Worm (Caenorhabditis elegans) whole organism, early embryonic: Measurements from ENCODE around the gene cpi-1.

Experiments
- B0310.2 ChIP-seq: sonication (generic microtip); optimal IDR thresholded peaks from 2 replicates; lab custom pipeline; 2016; ENCODE audit warnings: mild to moderate bottlenecking, missing genetic modification characterization, missing compliant biosample characterization
- F13C5.2 ChIP-seq: sonication (generic microtip); optimal IDR thresholded peaks from 2 replicates; lab custom pipeline; 2017; ENCODE audit warnings: mild to moderate bottlenecking, missing genetic modification characterization, inconsistent platforms, missing compliant biosample characterization
- aly-1 ChIP-seq: sonication (generic microtip); optimal IDR thresholded peaks from 2 replicates; lab custom pipeline; 2016; ENCODE audit warnings: missing genetic modification characterization, missing compliant biosample characterization
- ama-1 ChIP-seq: fragments of 150-350 bp; optimal IDR thresholded peaks from 2 replicates; lab custom pipeline; 2014
- ceh-13 ChIP-seq: fragments of 200-800 bp; sonication (Bioruptor generic); optimal IDR thresholded peaks from 2 replicates; lab custom pipeline; 2018; ENCODE audit warnings: mild to moderate bottlenecking, missing genetic modification characterization, missing compliant biosample characterization
- ceh-36 ChIP-seq: sonication (generic microtip); optimal IDR thresholded peaks from 2 replicates; lab custom pipeline; 2016; ENCODE audit warnings: missing genetic modification characterization, inconsistent platforms, missing compliant biosample characterization
- ets-7 ChIP-seq: sonication (generic microtip); optimal IDR thresholded peaks from 2 replicates; lab custom pipeline; 2016; ENCODE audit warnings: missing genotype, missing genetic modification characterization, missing compliant biosample characterization
- flt-1 ChIP-seq: fragments of 200-800 bp; sonication (Bioruptor generic); IDR thresholded peaks from 2 replicates; pipeline ENCODE4 v1.3.6; 2022; ENCODE audit warnings: missing genetic modification characterization, missing compliant biosample characterization
- hmbx-1 ChIP-seq: sonication (generic microtip); optimal IDR thresholded peaks from 2 replicates; lab custom pipeline; 2016; ENCODE audit warnings: mild to moderate bottlenecking, missing genetic modification characterization, missing compliant biosample characterization
- hmg-4 ChIP-seq: fragments of 200-800 bp; sonication (Bioruptor generic); optimal IDR thresholded peaks from 2 replicates; lab custom pipeline; 2018; ENCODE audit warnings: mild to moderate bottlenecking, missing genetic modification characterization, missing compliant biosample characterization
- hnd-1 ChIP-seq: sonication (generic microtip); optimal IDR thresholded peaks from 2 replicates; lab custom pipeline; 2016; ENCODE audit warnings: missing genetic modification characterization, missing compliant biosample characterization
- pes-1 ChIP-seq: fragments of 200-800 bp; sonication (Bioruptor generic); IDR thresholded peaks from 2 replicates; pipeline ENCODE4 v1.3.6; 2022; ENCODE audit warnings: missing genetic modification reagents, missing genetic modification characterization, missing compliant biosample characterization
- scrt-1 ChIP-seq: fragments of 200-800 bp; sonication (Bioruptor generic); IDR thresholded peaks from 2 replicates; pipeline ENCODE4 v1.3.6; 2022; ENCODE audit warnings: missing genetic modification characterization, missing compliant biosample characterization
- sea-1 ChIP-seq: fragments of 200-800 bp; sonication (Bioruptor generic); conservative IDR thresholded peaks from 2 replicates; pipeline ENCODE4 v1.3.6; 2022; ENCODE audit warnings: missing genetic modification characterization, missing compliant biosample characterization
- tbx-11 ChIP-seq: fragments of 200-800 bp; sonication (Bioruptor generic); IDR thresholded peaks from 2 replicates; pipeline ENCODE4 v1.3.6; 2022; ENCODE audit warnings: missing genetic modification characterization, missing compliant biosample characterization
- tbx-37 ChIP-seq: fragments of 200-800 bp; sonication (Bioruptor generic); conservative IDR thresholded peaks from 2 replicates; pipeline ENCODE4 v1.3.6; 2022; ENCODE audit warnings: missing genetic modification reagents, missing genetic modification characterization, missing compliant biosample characterization
- tra-4 ChIP-seq: sonication (generic microtip); optimal IDR thresholded peaks from 2 replicates; lab custom pipeline; 2017; ENCODE audit warnings: missing genetic modification characterization, missing compliant biosample characterization

The cpi-1 gene

DNA sequence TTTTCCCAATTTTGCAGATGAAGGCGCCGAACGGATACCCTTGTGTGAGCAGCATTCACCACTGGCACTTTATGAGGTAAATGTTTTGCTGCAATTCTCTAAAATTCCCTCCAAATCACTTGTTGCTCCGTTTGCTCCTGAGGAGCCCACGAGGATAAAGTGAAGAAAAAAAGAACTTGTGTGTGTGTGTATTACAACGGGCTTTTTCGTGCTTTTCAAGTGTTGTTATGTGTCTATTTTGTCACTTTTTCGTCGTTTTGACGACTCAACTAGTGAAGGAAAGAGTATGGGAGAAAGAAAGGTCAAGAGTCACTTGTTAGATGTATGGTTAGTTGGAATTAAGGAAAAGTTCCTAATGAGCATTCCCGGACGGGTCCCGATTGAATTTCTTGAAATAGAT, 31.4 kb downstream of the cpi-1 start:
- TF ChIP-seq F13C5.2 (tag; lab: Kevin White, UChicago) (no peak), ama-1 (lab: Kevin White, UChicago) (no peak), tbx-37 (no peak), ceh-13 (GFP tag; lab: Kevin White, UChicago) (no peak), tbx-11 (no peak), ets-7 (tag; lab: Kevin White, UChicago) (no peak), hmg-4 (GFP tag; lab: Kevin White, UChicago) (no peak), flt-1 (no peak), sea-1 (no peak), pes-1 (GFP tag; lab: Robert Waterston, UW) (no peak), hnd-1 (no peak)

DNA sequence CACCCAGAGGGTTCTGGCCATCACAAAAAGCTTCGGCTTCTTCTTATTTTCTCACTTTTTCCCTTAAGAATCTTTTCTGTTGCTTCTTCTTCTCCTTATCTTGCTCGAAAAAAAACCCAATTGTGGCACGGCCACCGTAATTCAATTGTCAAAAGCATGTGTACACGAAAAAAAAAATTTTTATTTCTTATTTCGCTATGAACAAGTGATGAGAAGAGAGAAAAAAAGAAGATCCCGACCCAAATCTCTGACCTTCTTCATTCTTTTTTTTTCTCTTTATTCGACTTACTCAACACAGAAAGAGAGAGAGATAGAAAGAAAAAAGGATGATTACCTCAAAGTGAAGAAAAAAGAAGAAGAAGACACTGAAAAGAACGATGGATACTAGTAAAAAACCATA, 32.6 kb downstream of the cpi-1 start:
- TF ChIP-seq B0310.2 (tag; lab: Kevin White, UChicago) (no peak), ama-1 (lab: Kevin White, UChicago) (no peak), ceh-13 (GFP tag; lab: Kevin White, UChicago) (no peak), hmbx-1 (tag; lab: Kevin White, UChicago) (no peak), ceh-36 (tag; lab: Kevin White, UChicago) (no peak), F13C5.2 (tag; lab: Kevin White, UChicago) (no peak), tbx-37 (no peak), hnd-1 (no peak), hmg-4 (GFP tag; lab: Kevin White, UChicago) (no peak), ets-7 (tag; lab: Kevin White, UChicago) (no peak), pes-1 (GFP tag; lab: Robert Waterston, UW) (no peak), sea-1 (no peak), aly-1 (no peak), tra-4 (no peak), scrt-1 (no peak), tbx-11 (no peak), flt-1 (no peak)

DNA sequence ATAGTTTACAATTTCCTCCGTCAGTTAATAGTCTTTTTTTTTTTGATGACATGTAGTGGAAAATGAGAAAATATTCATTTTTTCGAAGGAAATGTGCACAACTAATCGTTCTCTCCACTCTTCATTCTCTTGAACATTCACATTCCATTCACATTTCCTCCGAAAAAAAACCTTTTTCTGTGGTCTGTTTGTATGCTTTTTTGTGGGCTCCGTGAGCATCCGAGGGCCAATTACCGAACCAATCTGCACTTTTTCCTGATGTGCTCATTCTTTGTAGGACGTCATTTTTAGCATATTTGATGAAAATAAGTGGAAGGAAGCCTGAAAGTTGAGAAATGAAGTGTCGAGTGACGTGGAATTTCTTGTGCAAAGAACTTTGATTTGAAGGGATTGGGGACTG, 33.8 kb downstream of the cpi-1 start:
- TF ChIP-seq pes-1 (GFP tag; lab: Robert Waterston, UW), result no peak
- no peak for TF ChIP-seq flt-1
- TF ChIP-seq ceh-36 (tag; lab: Kevin White, UChicago), result no peak
- no peak for TF ChIP-seq hmbx-1 (tag; lab: Kevin White, UChicago)
- TF ChIP-seq tra-4, result no peak
- no peak for TF ChIP-seq F13C5.2 (tag; lab: Kevin White, UChicago)
- TF ChIP-seq hnd-1, result no peak

DNA sequence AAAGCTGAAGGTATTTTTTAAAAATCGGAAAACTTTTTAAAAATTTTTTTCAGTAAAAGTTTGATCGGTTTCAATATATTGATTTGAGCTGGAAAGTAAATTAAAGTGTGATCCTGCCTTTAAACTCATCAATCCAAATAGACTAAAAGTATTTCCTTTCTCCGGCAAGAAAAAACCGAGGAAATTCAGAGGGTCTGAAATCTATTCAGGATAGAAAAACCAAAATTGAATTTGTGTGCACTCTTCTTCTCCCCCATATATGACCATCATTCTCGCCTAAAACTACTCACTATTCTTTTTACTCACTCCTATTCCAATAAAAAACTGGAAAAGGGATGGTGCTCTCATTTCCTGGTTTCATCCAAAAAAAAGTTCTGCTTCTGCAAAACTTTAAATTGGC, 38.6 kb downstream of the cpi-1 start:
- TF ChIP-seq flt-1 (no peak), hmg-4 (GFP tag; lab: Kevin White, UChicago) (no peak), ceh-13 (GFP tag; lab: Kevin White, UChicago) (no peak), ceh-36 (tag; lab: Kevin White, UChicago) (no peak), hnd-1 (no peak), B0310.2 (tag; lab: Kevin White, UChicago) (no peak), ets-7 (tag; lab: Kevin White, UChicago) (no peak), scrt-1 (no peak), F13C5.2 (tag; lab: Kevin White, UChicago) (no peak), tbx-11 (no peak), sea-1 (no peak), tra-4 (no peak)

DNA sequence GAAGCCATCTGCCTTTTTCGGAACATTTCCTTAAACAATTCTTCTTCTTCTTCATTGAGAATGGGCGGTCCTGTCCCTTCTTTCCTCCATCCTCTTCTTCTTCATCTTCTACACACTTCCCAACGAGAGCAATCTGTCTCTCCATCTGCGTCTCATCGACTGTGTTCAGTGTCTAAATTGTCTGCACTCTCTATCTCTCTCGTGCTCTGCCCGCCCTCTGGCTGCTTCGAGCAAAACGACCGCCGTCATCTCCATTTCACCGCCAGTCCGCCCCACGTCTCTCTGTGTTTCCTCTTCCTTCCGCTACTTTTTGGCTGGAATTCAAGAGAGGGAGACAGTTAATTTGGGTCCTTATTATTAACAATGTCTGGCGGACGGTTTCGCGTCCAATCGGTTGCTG, 40.0 kb downstream of the cpi-1 start:
- TF ChIP-seq scrt-1 (no peak), ama-1 (lab: Kevin White, UChicago) (no peak)

DNA sequence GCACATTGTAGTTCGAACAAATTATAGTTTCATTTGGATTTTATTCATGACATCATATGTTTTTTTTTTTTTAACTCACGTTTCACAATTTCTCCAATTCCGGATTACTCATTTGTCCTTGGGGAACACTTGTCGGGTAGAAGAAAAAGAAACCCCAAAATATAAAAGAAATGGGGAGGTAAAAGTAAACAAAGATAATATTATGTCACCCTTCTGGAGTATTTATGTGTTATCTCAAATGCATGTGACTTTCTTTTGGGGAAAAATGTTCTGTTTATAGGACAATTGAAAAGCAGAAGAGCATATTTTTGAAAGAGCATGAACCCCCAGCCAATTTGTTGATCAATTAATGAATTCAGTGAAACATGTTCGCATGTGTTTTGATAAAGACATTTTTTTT, 41.6 kb downstream of the cpi-1 start:
- TF ChIP-seq sea-1 (no peak), ets-7 (tag; lab: Kevin White, UChicago) (no peak), tbx-11 (no peak), ceh-13 (GFP tag; lab: Kevin White, UChicago) (no peak), ama-1 (lab: Kevin White, UChicago) (no peak), hmg-4 (GFP tag; lab: Kevin White, UChicago) (no peak), pes-1 (GFP tag; lab: Robert Waterston, UW) (no peak), flt-1 (no peak), F13C5.2 (tag; lab: Kevin White, UChicago) (no peak), scrt-1 (no peak), hnd-1 (no peak), ceh-36 (tag; lab: Kevin White, UChicago) (no peak), hmbx-1 (tag; lab: Kevin White, UChicago) (no peak), B0310.2 (tag; lab: Kevin White, UChicago) (no peak), aly-1 (no peak), tbx-37 (no peak), tra-4 (no peak)

DNA sequence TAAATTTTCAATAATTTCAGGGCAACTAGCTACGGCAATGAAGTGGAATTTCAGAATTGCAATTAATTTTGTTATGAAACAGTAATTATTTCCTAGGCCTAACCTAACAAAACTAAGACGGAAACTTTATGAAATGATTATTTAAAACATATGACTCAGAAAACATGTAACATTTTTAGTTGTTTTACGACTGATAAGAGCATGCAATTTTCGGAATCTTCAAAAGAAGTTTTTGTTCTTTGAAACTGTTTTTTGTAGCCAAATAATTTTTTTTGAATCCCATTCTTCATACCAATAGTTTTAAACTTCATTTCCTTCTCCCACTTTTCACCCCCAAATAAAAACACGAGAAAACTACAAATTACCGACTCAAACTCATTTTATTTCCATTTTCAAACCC, 44.4 kb downstream of the cpi-1 start:
- TF ChIP-seq F13C5.2 (tag; lab: Kevin White, UChicago) (no peak), tra-4 (no peak), ceh-36 (tag; lab: Kevin White, UChicago) (no peak), tbx-37 (no peak), scrt-1 (no peak), ceh-13 (GFP tag; lab: Kevin White, UChicago) (no peak), sea-1 (no peak)

DNA sequence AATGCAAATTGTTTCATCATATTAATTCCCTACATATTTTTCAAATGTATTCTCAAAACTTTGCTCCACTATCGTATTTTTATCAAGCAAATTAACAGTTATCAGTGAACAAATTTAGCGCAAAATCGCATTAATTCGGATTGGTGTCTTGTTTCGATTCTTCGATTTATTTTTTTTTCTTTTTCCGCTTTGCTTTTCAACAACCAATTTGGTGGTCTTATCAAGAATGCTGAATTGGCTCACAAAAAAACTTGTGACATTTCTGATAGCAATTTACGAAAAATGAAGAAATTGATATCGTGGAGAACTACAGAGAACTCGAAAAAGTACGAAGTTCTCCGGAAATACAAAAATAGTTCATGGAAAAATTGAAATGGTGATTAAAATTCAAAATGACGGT, 45.0 kb downstream of the cpi-1 start:
- no peak for TF ChIP-seq ets-7 (tag; lab: Kevin White, UChicago)
- no peak for TF ChIP-seq hnd-1
- no peak for TF ChIP-seq tra-4
- TF ChIP-seq aly-1, result no peak
- no peak for TF ChIP-seq ceh-13 (GFP tag; lab: Kevin White, UChicago)
- no peak for TF ChIP-seq pes-1 (GFP tag; lab: Robert Waterston, UW)
- TF ChIP-seq flt-1, result no peak
- TF ChIP-seq scrt-1, result no peak
- no peak for TF ChIP-seq hmg-4 (GFP tag; lab: Kevin White, UChicago)
- no peak for TF ChIP-seq ama-1 (lab: Kevin White, UChicago)
